Fruit fly (Drosophila melanogaster) whole organism, embryonic: ENCODE data around the gene DPCoAC.

Source experiments
- B-H1 ChIP-seq: fragments of 200-800 bp; sonication (Bioruptor generic); IDR thresholded peaks from 3 replicates; pipeline ENCODE4 v1.3.6; 2022; ENCODE audit warnings: missing biosample characterization, missing genetic modification characterization
- CG12104 ChIP-seq: fragments of 200-800 bp; sonication (Bioruptor generic); optimal IDR thresholded peaks from 3 replicates; lab custom pipeline; 2016; ENCODE audit warnings: missing biosample characterization, missing genetic modification characterization
- CG12299 ChIP-seq: fragments of 200-800 bp; sonication (Bioruptor generic); optimal IDR thresholded peaks from 2 replicates; lab custom pipeline; 2018; ENCODE audit warnings: missing biosample characterization, mild to moderate bottlenecking, missing genetic modification characterization
- CG12744 ChIP-seq: fragments of 200-800 bp; sonication (Bioruptor generic); optimal IDR thresholded peaks from 2 replicates; lab custom pipeline; 2016; ENCODE audit warnings: missing biosample characterization, missing genetic modification characterization
- CG13123 ChIP-seq: fragments of 200-800 bp; sonication (Bioruptor generic); optimal IDR thresholded peaks from 2 replicates; lab custom pipeline; 2016; ENCODE audit warnings: missing biosample characterization, missing genetic modification characterization
- CG13624 ChIP-seq: fragments of 200-800 bp; sonication (Bioruptor generic); optimal IDR thresholded peaks from 2 replicates; lab custom pipeline; 2016; ENCODE audit warnings: missing biosample characterization, missing genetic modification characterization
- CG15479 ChIP-seq: fragments of 200-800 bp; sonication (Bioruptor generic); optimal IDR thresholded peaks from 3 replicates; lab custom pipeline; 2019; ENCODE audit warnings: missing biosample characterization, mild to moderate bottlenecking, missing genetic modification characterization, moderate library complexity
- CG15514 ChIP-seq: fragments of 200-800 bp; sonication (Bioruptor generic); optimal IDR thresholded peaks from 3 replicates; lab custom pipeline; 2017; ENCODE audit warnings: missing biosample characterization, missing genetic modification characterization, mild to moderate bottlenecking, moderate library complexity, missing genetic modification reagents
- CG17568 ChIP-seq: fragments of 200-800 bp; sonication (Bioruptor generic); optimal IDR thresholded peaks from 2 replicates; lab custom pipeline; 2018; ENCODE audit warnings: missing biosample characterization, mild to moderate bottlenecking, missing genetic modification characterization, moderate library complexity
- CG17829 ChIP-seq: fragments of 200-800 bp; optimal IDR thresholded peaks from 2 replicates; lab custom pipeline; 2019; ENCODE audit warnings: missing biosample characterization, mild to moderate bottlenecking, missing genetic modification characterization, moderate library complexity
- CG1792 ChIP-seq: fragments of 200-800 bp; sonication (Bioruptor generic); optimal IDR thresholded peaks from 2 replicates; lab custom pipeline; 2016; ENCODE audit warnings: missing biosample characterization, missing genetic modification characterization
- CG18262 ChIP-seq: fragments of 200-800 bp; optimal IDR thresholded peaks from 3 replicates; lab custom pipeline; 2019; ENCODE audit warnings: missing biosample characterization, mild to moderate bottlenecking, missing genetic modification characterization, moderate library complexity
- CG30020 ChIP-seq: fragments of 200-800 bp; optimal IDR thresholded peaks from 2 replicates; lab custom pipeline; 2019; ENCODE audit warnings: missing biosample characterization, mild to moderate bottlenecking, missing genetic modification characterization, moderate library complexity
- CG30403 ChIP-seq: fragments of 200-800 bp; sonication (Bioruptor generic); optimal IDR thresholded peaks from 3 replicates; lab custom pipeline; 2016; ENCODE audit warnings: missing biosample characterization, missing genetic modification characterization
- CG31224 ChIP-seq: fragments of 200-800 bp; sonication (Bioruptor generic); IDR thresholded peaks from 2 replicates; pipeline ENCODE4 v1.3.6; 2022; ENCODE audit warnings: missing biosample characterization, missing genetic modification characterization
- CG31388 ChIP-seq: fragments of 200-800 bp; sonication (Bioruptor generic); optimal IDR thresholded peaks from 2 replicates; lab custom pipeline; 2016; ENCODE audit warnings: missing biosample characterization, missing genetic modification characterization
- CG32532 ChIP-seq: fragments of 200-800 bp; sonication (Bioruptor generic); IDR thresholded peaks from 2 replicates; pipeline ENCODE4 v1.3.6; 2022; ENCODE audit warnings: missing biosample characterization, missing genetic modification characterization
- CG34224 ChIP-seq: fragments of 200-800 bp; sonication (Bioruptor generic); IDR thresholded peaks from 3 replicates; pipeline ENCODE4 v1.3.6; 2022; ENCODE audit warnings: missing biosample characterization, missing genetic modification characterization; ENCODE audit not compliant: partially characterized antibody
- CG3838 ChIP-seq: fragments of 200-800 bp; sonication (Bioruptor generic); optimal IDR thresholded peaks from 3 replicates; lab custom pipeline; 2016; ENCODE audit warnings: missing biosample characterization, missing genetic modification characterization
- CG4820 ChIP-seq: fragments of 200-800 bp; sonication (Bioruptor generic); optimal IDR thresholded peaks from 3 replicates; lab custom pipeline; 2016; ENCODE audit warnings: missing biosample characterization, missing genetic modification characterization
- CG7786 ChIP-seq: fragments of 200-800 bp; sonication (Bioruptor generic); optimal IDR thresholded peaks from 2 replicates; lab custom pipeline; 2016; ENCODE audit warnings: missing biosample characterization, missing genetic modification characterization
- CG7963 ChIP-seq: fragments of 200-800 bp; sonication (Bioruptor generic); IDR thresholded peaks from 3 replicates; pipeline ENCODE4 v1.3.6; 2022; ENCODE audit warnings: missing biosample characterization, missing genetic modification characterization; ENCODE audit not compliant: partially characterized antibody
- CG8388 ChIP-seq: fragments of 200-800 bp; sonication (Bioruptor generic); optimal IDR thresholded peaks from 2 replicates; lab custom pipeline; 2019; ENCODE audit warnings: missing biosample characterization, mild to moderate bottlenecking, missing genetic modification characterization, moderate library complexity
- CG8765 ChIP-seq: fragments of 200-800 bp; sonication (Bioruptor generic); IDR thresholded peaks from 2 replicates; pipeline ENCODE4 v1.3.6; 2022; ENCODE audit warnings: missing biosample characterization, missing genetic modification characterization
- CG9437 ChIP-seq: fragments of 200-800 bp; sonication (Bioruptor generic); optimal IDR thresholded peaks from 2 replicates; lab custom pipeline; 2018; ENCODE audit warnings: missing biosample characterization, mild to moderate bottlenecking, missing genetic modification characterization
- D19B ChIP-seq: fragments of 200-800 bp; sonication (Bioruptor generic); optimal IDR thresholded peaks from 2 replicates; lab custom pipeline; 2017; ENCODE audit warnings: missing biosample characterization, mild to moderate bottlenecking, missing genetic modification characterization
- Dref ChIP-seq: fragments of 200-800 bp; sonication (Bioruptor generic); IDR thresholded peaks from 2 replicates; pipeline ENCODE4 v1.3.6; 2022; ENCODE audit warnings: missing biosample characterization, missing genetic modification characterization
- Lhr ChIP-seq: fragments of 200-800 bp; sonication (Bioruptor generic); optimal IDR thresholded peaks from 3 replicates; lab custom pipeline; 2017; ENCODE audit warnings: mild to moderate bottlenecking, missing biosample characterization, missing genetic modification reagents, missing genetic modification characterization
- Mad ChIP-seq: fragments of 200-800 bp; sonication (Bioruptor generic); optimal IDR thresholded peaks from 2 replicates; lab custom pipeline; 2016; ENCODE audit warnings: missing biosample characterization, missing genetic modification characterization
- Mrtf ChIP-seq: fragments of 200-800 bp; sonication (Bioruptor generic); IDR thresholded peaks from 3 replicates; pipeline ENCODE4 v1.3.6; 2022; ENCODE audit warnings: missing biosample characterization, missing genetic modification characterization
- Myb ChIP-seq: fragments of 200-800 bp; sonication (Bioruptor generic); optimal IDR thresholded peaks from 2 replicates; lab custom pipeline; 2016; ENCODE audit warnings: missing biosample characterization, missing genetic modification characterization
- Nf-YB ChIP-seq: fragments of 200-800 bp; sonication (Bioruptor generic); optimal IDR thresholded peaks from 3 replicates; lab custom pipeline; 2019; ENCODE audit warnings: missing biosample characterization, mild to moderate bottlenecking, missing genetic modification characterization, moderate library complexity
- Oaz ChIP-seq: fragments of 200-800 bp; sonication (Bioruptor generic); IDR thresholded peaks from 2 replicates; pipeline ENCODE4 v1.3.6; 2022; ENCODE audit warnings: missing biosample characterization, missing genetic modification characterization
- Poxn ChIP-seq: fragments of 200-800 bp; sonication (Bioruptor generic); IDR thresholded peaks from 2 replicates; pipeline ENCODE4 v1.3.6; 2022; ENCODE audit warnings: missing biosample characterization, missing genetic modification characterization
- Ravus ChIP-seq: fragments of 200-800 bp; sonication (Bioruptor generic); IDR thresholded peaks from 2 replicates; pipeline ENCODE4 v1.3.6; 2022; ENCODE audit warnings: missing biosample characterization, missing genetic modification characterization
- Side ChIP-seq: fragments of 200-800 bp; sonication (Bioruptor generic); optimal IDR thresholded peaks from 2 replicates; lab custom pipeline; 2016; ENCODE audit warnings: missing biosample characterization, missing genetic modification characterization
- Sin3A ChIP-seq: fragments of >200 bp; optimal IDR thresholded peaks from 2 replicates; lab custom pipeline; 2018
- Sox102F ChIP-seq: fragments of 200-800 bp; sonication (Bioruptor generic); optimal IDR thresholded peaks from 2 replicates; lab custom pipeline; 2018; ENCODE audit warnings: missing biosample characterization, mild to moderate bottlenecking, missing genetic modification characterization, moderate library complexity
- Sry-δ ChIP-seq: fragments of 200-800 bp; sonication (Bioruptor generic); optimal IDR thresholded peaks from 2 replicates; lab custom pipeline; 2016; ENCODE audit warnings: missing biosample characterization, missing genetic modification characterization
- az2 ChIP-seq: fragments of 200-800 bp; sonication (Bioruptor generic); optimal IDR thresholded peaks from 3 replicates; lab custom pipeline; 2016; ENCODE audit warnings: missing biosample characterization, missing genetic modification characterization
- br ChIP-seq: fragments of >200 bp; optimal IDR thresholded peaks from 2 replicates; lab custom pipeline; 2017
- bsh ChIP-seq, 2 experiments: fragments of 200-800 bp; sonication (Bioruptor generic); optimal IDR thresholded peaks; 2 replicates each; lab custom pipeline; 2017 to 2018; ENCODE audit warnings: mild to moderate bottlenecking in 2 of 2, missing biosample characterization in 2 of 2, missing genetic modification characterization in 2 of 2, moderate library complexity in 1 of 2
- chm ChIP-seq: fragments of 200-800 bp; sonication (Bioruptor generic); IDR thresholded peaks from 2 replicates; pipeline ENCODE4 v1.3.6; 2022; ENCODE audit warnings: missing biosample characterization, missing genetic modification characterization
- esg ChIP-seq: fragments of 200-800 bp; sonication (Bioruptor generic); conservative IDR thresholded peaks from 2 replicates; pipeline ENCODE4 v1.3.6; 2022; ENCODE audit warnings: missing biosample characterization, missing genetic modification characterization
- jing ChIP-seq: fragments of 200-800 bp; sonication (Bioruptor generic); optimal IDR thresholded peaks from 2 replicates; lab custom pipeline; 2018; ENCODE audit warnings: missing biosample characterization, mild to moderate bottlenecking, missing genetic modification characterization
- jumu ChIP-seq: fragments of 200-800 bp; sonication (Bioruptor generic); optimal IDR thresholded peaks from 3 replicates; lab custom pipeline; 2016; ENCODE audit warnings: missing biosample characterization, missing genetic modification characterization
- mirr ChIP-seq: fragments of 200-800 bp; sonication (Bioruptor generic); optimal IDR thresholded peaks from 3 replicates; lab custom pipeline; 2018; ENCODE audit warnings: missing biosample characterization, mild to moderate bottlenecking, missing genetic modification characterization
- peb ChIP-seq: fragments of 200-800 bp; sonication (Bioruptor generic); IDR thresholded peaks from 2 replicates; pipeline ENCODE4 v1.3.6; 2022; ENCODE audit warnings: missing biosample characterization, missing genetic modification characterization
- sd ChIP-seq: fragments of 200-800 bp; sonication (Bioruptor generic); optimal IDR thresholded peaks from 3 replicates; lab custom pipeline; 2018; ENCODE audit warnings: missing biosample characterization, mild to moderate bottlenecking, missing genetic modification characterization, moderate library complexity
- sqz ChIP-seq: fragments of 200-800 bp; sonication (Bioruptor generic); optimal IDR thresholded peaks from 3 replicates; lab custom pipeline; 2018; ENCODE audit warnings: missing biosample characterization, mild to moderate bottlenecking, missing genetic modification characterization
- tap ChIP-seq: fragments of 200-800 bp; optimal IDR thresholded peaks from 3 replicates; lab custom pipeline; 2019; ENCODE audit warnings: missing biosample characterization, mild to moderate bottlenecking, missing genetic modification characterization, moderate library complexity
- unpg ChIP-seq: fragments of 200-800 bp; sonication (Bioruptor generic); optimal IDR thresholded peaks from 3 replicates; lab custom pipeline; 2018; ENCODE audit warnings: missing biosample characterization, mild to moderate bottlenecking, missing genetic modification characterization, moderate library complexity

DPCoAC gene

DNA sequence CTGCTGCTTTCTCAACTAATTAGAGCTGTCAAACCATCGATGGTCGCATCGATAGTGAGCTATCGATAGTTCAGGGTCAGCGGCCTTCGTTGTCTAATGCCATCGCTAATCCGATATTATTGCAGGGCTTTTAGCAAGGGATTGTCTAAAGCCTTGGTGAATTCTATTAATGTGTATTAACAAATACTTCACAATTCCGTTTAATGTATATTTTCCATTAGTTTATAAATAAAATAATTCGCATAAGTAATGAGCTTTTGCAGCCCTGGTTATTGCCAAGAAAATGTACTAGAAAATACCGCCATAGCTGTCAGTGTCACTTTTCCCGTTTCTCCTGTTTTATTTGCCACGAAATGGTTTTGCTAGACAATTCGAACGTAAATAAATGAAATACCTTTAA lies 22.3 kb upstream of the DPCoAC start, which contains the start of the genes EloB and Srp14 (continued):
- TF ChIP-seq Lhr (GFP tag; lab: Kevin White, UChicago) (peak; percentile 77), Sin3A (lab: Kevin White, UChicago) (peak; percentile 95), CG4820 (GFP tag; lab: Kevin White, UChicago) (peak; percentile 69), CG30020 (peak; percentile 75), CG13624 (GFP tag; lab: Kevin White, UChicago) (peak; percentile 84), tap (tag; lab: Kevin White, UChicago) (peak; percentile 69), Mad (peak; percentile 88), Nf-YB (GFP tag; lab: Kevin White, UChicago) (peak; percentile 53), CG3838 (GFP tag; lab: Kevin White, UChicago) (peak; percentile 68), az2 (GFP tag; lab: Kevin White, UChicago) (peak; percentile 78), CG12104 (GFP tag; lab: Kevin White, UChicago) (peak; percentile 56), Myb (GFP tag; lab: Kevin White, UChicago) (peak; percentile 37), Oaz (GFP tag; lab: Robert Waterston, UW) (no peak), Sox102F (no peak), CG8765 (peak; percentile 69), CG12744 (GFP tag; lab: Kevin White, UChicago) (peak; percentile 67), CG9437 (GFP tag; lab: Kevin White, UChicago) (peak; percentile 47), sd (no peak), bsh (GFP tag; optimal IDR thresholded peaks at IDR 0.05; lab: Kevin White, UChicago) (peak in 1 of 2 experiments; percentile 82), peb (GFP tag; lab: Robert Waterston, UW) (no peak), Sry-δ (GFP tag; lab: Kevin White, UChicago) (peak; percentile 99), CG34224 (peak; percentile 97), CG31224 (GFP tag; lab: Robert Waterston, UW) (peak; percentile 20; the same call in 1 of the 2 replicates), CG31388 (GFP tag; lab: Kevin White, UChicago) (peak; percentile 46), CG7786 (GFP tag; lab: Kevin White, UChicago) (peak; percentile 82), jumu (GFP tag; lab: Kevin White, UChicago) (peak; percentile 66), CG12299 (tag; lab: Kevin White, UChicago) (peak; percentile 81), br (lab: Kevin White, UChicago) (no peak), CG13123 (GFP tag; lab: Kevin White, UChicago) (peak; percentile 59), Poxn (GFP tag; lab: Robert Waterston, UW) (no peak), CG8388 (GFP tag; lab: Kevin White, UChicago) (peak; percentile 77), chm (GFP tag; lab: Robert Waterston, UW) (peak; percentile 82), unpg (peak; percentile 85), CG30403 (GFP tag; lab: Kevin White, UChicago) (peak; percentile 90), Ravus (GFP tag; lab: Robert Waterston, UW) (no peak), CG32532 (GFP tag; lab: Robert Waterston, UW) (peak; percentile 89), Mrtf (GFP tag; lab: Robert Waterston, UW) (peak; percentile 64; the same call in 2 of the 3 replicates), CG1792 (peak; percentile 65), CG18262 (tag; lab: Kevin White, UChicago) (peak; percentile 77), jing (GFP tag; lab: Kevin White, UChicago) (no peak), esg (GFP tag; lab: Robert Waterston, UW) (peak; percentile 55), CG7963 (GFP tag; lab: Robert Waterston, UW) (peak; percentile 95), CG15514 (GFP tag; lab: Kevin White, UChicago) (peak; percentile 81), CG17829 (tag; lab: Kevin White, UChicago) (peak; percentile 90), D19B (GFP tag; lab: Kevin White, UChicago) (no peak), sqz (no peak), Side (peak; percentile 53), CG17568 (GFP tag; lab: Kevin White, UChicago) (no peak), Dref (peak; percentile 95), CG15479 (GFP tag; lab: Kevin White, UChicago) (peak; percentile 2), mirr (GFP tag; lab: Kevin White, UChicago) (peak; percentile 51), B-H1 (GFP tag; lab: Robert Waterston, UW) (peak; percentile 43; the same call in 2 of the 3 replicates)
